Fruit fly (Drosophila melanogaster) whole organism, prepupa: Measurements from ENCODE around the gene CG15255.
A peak's percentile ranks its signal among the peaks of the same experiment; 100 is the strongest.
"Not testable (repeated sequence)": the region's sequence is repeated elsewhere in the genome, so short reads cannot be mapped to it uniquely, and the experiment has no call there.

Source experiments
- Blimp-1 ChIP-seq: fragments of 200-800 bp; sonication (Bioruptor generic); optimal IDR thresholded peaks from 3 replicates; lab custom pipeline; 2017; ENCODE audit warnings: missing biosample characterization, missing genetic modification characterization, mild to moderate bottlenecking, moderate library complexity, missing genetic modification reagents
- CG10669 ChIP-seq: fragments of 200-800 bp; sonication (Bioruptor generic); optimal IDR thresholded peaks from 3 replicates; lab custom pipeline; 2018; ENCODE audit warnings: missing biosample characterization, mild to moderate bottlenecking, missing genetic modification characterization, moderate library complexity
- CG11294 ChIP-seq: fragments of 200-800 bp; sonication (Bioruptor generic); IDR thresholded peaks from 2 replicates; pipeline ENCODE4 v1.3.6; 2022; ENCODE audit warnings: missing biosample characterization, missing genetic modification characterization
- CG11762 ChIP-seq: fragments of 200-800 bp; sonication (Bioruptor generic); optimal IDR thresholded peaks from 3 replicates; lab custom pipeline; 2016; ENCODE audit warnings: missing biosample characterization, missing genetic modification characterization; ENCODE audit not compliant: insufficient read depth
- CG11902 ChIP-seq: fragments of 200-800 bp; sonication (Bioruptor generic); optimal IDR thresholded peaks from 3 replicates; lab custom pipeline; 2016; ENCODE audit warnings: missing biosample characterization, missing genetic modification characterization
- CG3032 ChIP-seq: fragments of 200-800 bp; optimal IDR thresholded peaks from 2 replicates; lab custom pipeline; 2019; ENCODE audit warnings: missing biosample characterization, mild to moderate bottlenecking, missing genetic modification characterization, moderate library complexity
- CG31627 ChIP-seq: fragments of 200-800 bp; sonication (Bioruptor generic); optimal IDR thresholded peaks from 3 replicates; lab custom pipeline; 2016; ENCODE audit warnings: missing biosample characterization, missing genetic modification characterization
- CG32006 ChIP-seq: fragments of 200-800 bp; sonication (Bioruptor generic); optimal IDR thresholded peaks from 3 replicates; lab custom pipeline; 2017; ENCODE audit warnings: missing biosample characterization, mild to moderate bottlenecking, missing genetic modification characterization
- CG34406 ChIP-seq: fragments of 200-800 bp; sonication (Bioruptor generic); optimal IDR thresholded peaks from 3 replicates; lab custom pipeline; 2016; ENCODE audit warnings: missing biosample characterization, missing genetic modification characterization
- CG3919 ChIP-seq: fragments of 200-800 bp; sonication (Bioruptor generic); optimal IDR thresholded peaks from 3 replicates; lab custom pipeline; 2016; ENCODE audit warnings: missing biosample characterization, missing genetic modification characterization
- CG4318 ChIP-seq: fragments of 200-800 bp; sonication (Bioruptor generic); optimal IDR thresholded peaks from 3 replicates; lab custom pipeline; 2017; ENCODE audit warnings: missing biosample characterization, mild to moderate bottlenecking, missing genetic modification characterization
- CG6163 ChIP-seq: fragments of 200-800 bp; sonication (Bioruptor generic); IDR thresholded peaks from 3 replicates; pipeline ENCODE4 v1.3.6; 2022; ENCODE audit warnings: missing biosample characterization, missing genetic modification characterization
- CG6854 ChIP-seq: fragments of 200-800 bp; sonication (Bioruptor generic); optimal IDR thresholded peaks from 2 replicates; lab custom pipeline; 2017; ENCODE audit warnings: missing biosample characterization, mild to moderate bottlenecking, missing genetic modification characterization
- CG8119 ChIP-seq: fragments of 200-800 bp; sonication (Bioruptor generic); IDR thresholded peaks from 3 replicates; pipeline ENCODE4 v1.3.6; 2022; ENCODE audit warnings: missing biosample characterization, missing genetic modification characterization
- CG8319 ChIP-seq: fragments of 200-800 bp; sonication (Bioruptor generic); optimal IDR thresholded peaks from 3 replicates; lab custom pipeline; 2016; ENCODE audit warnings: missing biosample characterization, missing genetic modification characterization
- CG9139 ChIP-seq: fragments of 200-800 bp; sonication (Bioruptor generic); optimal IDR thresholded peaks from 3 replicates; lab custom pipeline; 2017; ENCODE audit warnings: missing biosample characterization, mild to moderate bottlenecking, missing genetic modification characterization
- Eip75B ChIP-seq: fragments of 200-800 bp; sonication (Bioruptor generic); optimal IDR thresholded peaks from 3 replicates; lab custom pipeline; 2016; ENCODE audit warnings: missing biosample characterization, missing genetic modification characterization
- Eip78C ChIP-seq: fragments of 200-800 bp; sonication (Bioruptor generic); peaks from one replicate; lab custom pipeline; 2016; ENCODE audit warnings: missing biosample characterization, missing genetic modification characterization
- Eip93F ChIP-seq: fragments of 200-800 bp; sonication (Bioruptor generic); optimal IDR thresholded peaks from 2 replicates; lab custom pipeline; 2016; ENCODE audit warnings: missing biosample characterization, mild to moderate bottlenecking, missing genetic modification characterization
- Ets21C ChIP-seq: fragments of 200-800 bp; sonication (Bioruptor generic); optimal IDR thresholded peaks from 3 replicates; lab custom pipeline; 2016; ENCODE audit warnings: missing biosample characterization, missing genetic modification characterization
- Gug ChIP-seq: fragments of 200-800 bp; sonication (Bioruptor generic); IDR thresholded peaks from 2 replicates; pipeline ENCODE4 v1.3.6; 2022; ENCODE audit warnings: missing biosample characterization, missing genetic modification characterization
- Hr39 ChIP-seq: fragments of 200-800 bp; sonication (Bioruptor generic); optimal IDR thresholded peaks from 2 replicates; lab custom pipeline; 2016; ENCODE audit warnings: missing biosample characterization, missing genetic modification characterization
- Lpt ChIP-seq: fragments of 200-800 bp; sonication (Bioruptor generic); optimal IDR thresholded peaks from 3 replicates; lab custom pipeline; 2016; ENCODE audit warnings: missing biosample characterization, missing genetic modification characterization
- Met ChIP-seq: fragments of 200-800 bp; sonication (Bioruptor generic); optimal IDR thresholded peaks from 3 replicates; lab custom pipeline; 2016; ENCODE audit warnings: missing biosample characterization, missing genetic modification characterization
- OdsH ChIP-seq: fragments of 200-800 bp; sonication (Bioruptor generic); optimal IDR thresholded peaks from 3 replicates; lab custom pipeline; 2016; ENCODE audit warnings: missing biosample characterization, missing genetic modification characterization
- Smox ChIP-seq: fragments of 200-800 bp; sonication (Bioruptor generic); optimal IDR thresholded peaks from 3 replicates; lab custom pipeline; 2016; ENCODE audit warnings: missing biosample characterization, missing genetic modification characterization
- Sox102F ChIP-seq: fragments of 200-800 bp; sonication (Bioruptor generic); optimal IDR thresholded peaks from 2 replicates; lab custom pipeline; 2016; ENCODE audit warnings: missing biosample characterization, mild to moderate bottlenecking, missing genetic modification characterization
- Sox14 ChIP-seq: fragments of 200-800 bp; sonication (Bioruptor generic); optimal IDR thresholded peaks from 3 replicates; lab custom pipeline; 2016; ENCODE audit warnings: missing biosample characterization, missing genetic modification characterization
- achi ChIP-seq: fragments of 200-800 bp; sonication (Bioruptor generic); optimal IDR thresholded peaks from 3 replicates; lab custom pipeline; 2016; ENCODE audit warnings: missing biosample characterization, missing genetic modification characterization
- cyc ChIP-seq: fragments of 200-800 bp; sonication (Bioruptor generic); optimal IDR thresholded peaks from 3 replicates; lab custom pipeline; 2016; ENCODE audit warnings: missing biosample characterization, missing genetic modification characterization
- dsx ChIP-seq: fragments of 200-800 bp; optimal IDR thresholded peaks from 3 replicates; lab custom pipeline; 2019; ENCODE audit warnings: missing biosample characterization, mild to moderate bottlenecking, missing genetic modification characterization, moderate library complexity; ENCODE audit not compliant: poor library complexity, severe bottlenecking
- eg ChIP-seq: fragments of 200-800 bp; sonication (Bioruptor generic); IDR thresholded peaks from 3 replicates; pipeline ENCODE4 v1.3.6; 2022; ENCODE audit warnings: missing biosample characterization, missing genetic modification characterization
- lz ChIP-seq: fragments of 200-800 bp; sonication (Bioruptor generic); optimal IDR thresholded peaks from 3 replicates; lab custom pipeline; 2016; ENCODE audit warnings: missing biosample characterization, missing genetic modification characterization
- pdm3 ChIP-seq: fragments of 200-800 bp; sonication (Bioruptor generic); optimal IDR thresholded peaks from 3 replicates; lab custom pipeline; 2016; ENCODE audit warnings: missing biosample characterization, missing genetic modification characterization
- salr ChIP-seq, 2 experiments: fragments of 200-800 bp; sonication (Bioruptor generic); optimal IDR thresholded peaks; 3 replicates each; lab custom pipeline; 2016 to 2018; ENCODE audit warnings: missing biosample characterization in 2 of 2, missing genetic modification characterization in 2 of 2, mild to moderate bottlenecking in 1 of 2
- spab ChIP-seq: fragments of 200-800 bp; sonication (Bioruptor generic); optimal IDR thresholded peaks from 2 replicates; lab custom pipeline; 2017; ENCODE audit warnings: missing biosample characterization, mild to moderate bottlenecking, missing genetic modification characterization, missing genetic modification reagents
- svp ChIP-seq: fragments of 200-800 bp; sonication (Bioruptor generic); peaks from one replicate; lab custom pipeline; 2016; ENCODE audit warnings: missing biosample characterization, missing genetic modification characterization
- vri ChIP-seq: fragments of 200-800 bp; sonication (Bioruptor generic); optimal IDR thresholded peaks from 3 replicates; lab custom pipeline; 2016; ENCODE audit warnings: missing biosample characterization, mild to moderate bottlenecking, missing genetic modification characterization

The CG15255 gene

DNA sequence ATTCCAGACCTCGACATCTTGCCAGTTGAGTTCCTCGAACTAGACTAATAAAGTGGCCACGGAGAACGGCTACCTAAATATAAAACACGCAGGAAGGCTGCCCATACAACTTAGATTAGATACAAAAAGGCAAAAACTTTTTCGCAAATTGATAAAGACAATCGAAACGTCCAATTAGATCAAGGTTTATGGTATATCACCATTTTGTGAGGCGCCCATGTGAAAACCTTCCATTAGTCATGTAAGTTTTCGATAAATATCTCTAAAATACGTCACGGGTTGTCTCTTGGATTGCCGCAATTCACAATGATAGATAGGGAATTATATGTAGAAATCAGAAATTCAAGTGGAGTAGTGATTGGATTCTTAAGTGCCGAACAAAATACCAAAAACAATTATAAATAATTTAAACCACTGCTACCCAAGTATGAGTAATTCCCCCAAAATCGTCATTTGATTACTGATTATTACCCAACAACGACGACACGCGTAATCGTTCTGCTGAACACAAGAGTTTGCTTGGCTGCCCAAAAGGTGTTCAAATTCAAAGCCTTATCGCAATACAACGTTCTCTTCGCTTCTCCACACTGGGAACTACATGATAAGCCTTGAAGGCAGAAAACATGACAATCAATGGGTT, at the start of gene CG15255:
Gene CG15255 (minus strand): TSS at position 51 of the 640 bp plus-strand sequence.
- TF ChIP-seq vri (GFP tag; lab: Kevin White, UChicago), result peak; percentile 91
- TF ChIP-seq Sox102F (GFP tag; lab: Kevin White, UChicago), result no peak

DNA sequence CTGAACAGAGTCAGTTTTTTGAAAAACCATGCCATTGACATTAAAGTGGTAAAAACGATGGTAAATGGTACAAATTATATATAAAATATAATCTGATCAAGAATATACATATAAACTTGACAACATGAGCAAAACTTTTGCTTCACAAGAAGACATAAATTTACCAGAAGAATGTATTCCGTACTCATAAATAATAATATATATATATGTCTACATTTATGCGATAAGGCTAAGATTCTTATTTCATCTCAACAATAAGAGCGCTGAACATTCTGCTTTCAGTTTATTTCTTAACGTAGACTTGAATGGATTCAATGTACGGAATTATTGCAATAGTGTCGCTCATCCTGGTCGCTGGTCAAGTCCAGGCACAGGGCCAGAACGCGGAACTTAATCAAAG, 49.2 kb upstream of the CG15255 start, which contains the start of gene CG18477:
Gene CG18477 (plus strand): TSS at position 301 of the 400 bp plus-strand sequence.
- TF ChIP-seq dsx (GFP tag; lab: Kevin White, UChicago); CG4318 (GFP tag; lab: Kevin White, UChicago); CG3032 (tag; lab: Kevin White, UChicago): not testable (repeated sequence)

dm6 chr2L:15659374-15659773, 47.9 kb upstream of the CG15255 start, which contains the start of gene CG44141:
CG44141 (minus strand) TSS chr2L:15659474.
- not testable (repeated sequence) for TF ChIP-seq Hr39; CG11294 (GFP tag; lab: Robert Waterston, UW); lz (GFP tag; lab: Kevin White, UChicago)

dm6 chr2L:15643791-15644190, 32.3 kb upstream of the CG15255 start:
- TF ChIP-seq Sox102F (GFP tag; lab: Kevin White, UChicago) (no peak), CG6854 (GFP tag; lab: Kevin White, UChicago) (no peak), Hr39 (peak; percentile 23), lz (GFP tag; lab: Kevin White, UChicago) (peak; percentile 39), pdm3 (GFP tag; lab: Kevin White, UChicago) (peak; percentile 15), Met (peak; percentile 6), Eip75B (GFP tag; lab: Kevin White, UChicago) (no peak), svp (GFP tag; lab: Kevin White, UChicago) (peak; percentile 34), CG31627 (GFP tag; lab: Kevin White, UChicago) (peak; percentile 37), Eip93F (GFP tag; lab: Kevin White, UChicago) (no peak), achi (GFP tag; lab: Kevin White, UChicago) (peak; percentile 0), cyc (GFP tag; lab: Kevin White, UChicago) (peak; percentile 24)

dm6 chr2L:15641668-15642067, 30.1 kb upstream of the CG15255 start:
- TF ChIP-seq CG8319 (GFP tag; lab: Kevin White, UChicago), result no peak
- no peak for TF ChIP-seq CG10669 (GFP tag; lab: Kevin White, UChicago)
- no peak for TF ChIP-seq CG34406 (GFP tag; lab: Kevin White, UChicago)
- TF ChIP-seq Sox14 (GFP tag; lab: Kevin White, UChicago), result no peak
- no peak for TF ChIP-seq CG11902
- no peak for TF ChIP-seq Eip93F (GFP tag; lab: Kevin White, UChicago)
- no peak for TF ChIP-seq Met
- TF ChIP-seq Gug (GFP tag; lab: Robert Waterston, UW), result no peak
- no peak for TF ChIP-seq svp (GFP tag; lab: Kevin White, UChicago)
- no peak for TF ChIP-seq spab (GFP tag; lab: Kevin White, UChicago)
- no peak for TF ChIP-seq CG8119 (GFP tag; lab: Robert Waterston, UW)
- no peak for TF ChIP-seq CG9139 (GFP tag; lab: Kevin White, UChicago)

dm6 chr2L:15629596-15630168, 18.2 kb upstream of the CG15255 start, which contains the start of gene CG18480:
CG18480 (plus strand) TSS chr2L:15630002.
- peak; percentile 80 for TF ChIP-seq Eip78C (GFP tag; lab: Kevin White, UChicago)
- peak; percentile 68 for TF ChIP-seq svp (GFP tag; lab: Kevin White, UChicago)
- no peak for TF ChIP-seq CG6163
- TF ChIP-seq CG3919 (GFP tag; lab: Kevin White, UChicago), result no peak
- 0 out of 3 replicates have a peak, but pooled peaks have one; percentile 12 for TF ChIP-seq eg
- TF ChIP-seq Sox102F (GFP tag; lab: Kevin White, UChicago), result peak; percentile 30
- TF ChIP-seq CG9139 (GFP tag; lab: Kevin White, UChicago), result no peak
- TF ChIP-seq CG32006 (GFP tag; lab: Kevin White, UChicago), result no peak
- no peak for TF ChIP-seq CG11762 (GFP tag; lab: Kevin White, UChicago)
- TF ChIP-seq Lpt, result no peak
- no peak for TF ChIP-seq salr (GFP tag; optimal IDR thresholded peaks at IDR 0.05; lab: Kevin White, UChicago)
- no peak for TF ChIP-seq Eip75B (GFP tag; lab: Kevin White, UChicago)
- TF ChIP-seq Ets21C (GFP tag; lab: Kevin White, UChicago), result peak; percentile 44
- TF ChIP-seq Blimp-1, result no peak
- peak; percentile 53 for TF ChIP-seq CG31627 (GFP tag; lab: Kevin White, UChicago)
- no peak for TF ChIP-seq Gug (GFP tag; lab: Robert Waterston, UW)
- peak; percentile 54 for TF ChIP-seq Smox (GFP tag; lab: Kevin White, UChicago)
- TF ChIP-seq vri (GFP tag; lab: Kevin White, UChicago), result peak; percentile 87
- TF ChIP-seq OdsH (GFP tag; lab: Kevin White, UChicago), result no peak
- peak; percentile 56 for TF ChIP-seq lz (GFP tag; lab: Kevin White, UChicago)
- no peak for TF ChIP-seq CG11294 (GFP tag; lab: Robert Waterston, UW)
- TF ChIP-seq CG3032 (tag; lab: Kevin White, UChicago), result no peak
